Fruit fly (Drosophila melanogaster) whole organism, pupa: Measurements from ENCODE around the gene CG2147.

Experiments
- CG10348 ChIP-seq: fragments of 200-800 bp; sonication (Bioruptor generic); IDR thresholded peaks from 2 replicates; pipeline ENCODE4 v1.3.6; 2022; ENCODE audit warnings: missing biosample characterization, missing genetic modification characterization
- CG13204 ChIP-seq: fragments of 200-800 bp; sonication (Bioruptor generic); optimal IDR thresholded peaks from 2 replicates; lab custom pipeline; 2018; ENCODE audit warnings: missing biosample characterization, mild to moderate bottlenecking, missing genetic modification characterization, moderate library complexity
- CG14655 ChIP-seq: fragments of 200-800 bp; sonication (Bioruptor generic); optimal IDR thresholded peaks from 3 replicates; lab custom pipeline; 2017; ENCODE audit warnings: mild to moderate bottlenecking, missing biosample characterization, missing genetic modification reagents, missing genetic modification characterization
- CG32121 ChIP-seq: fragments of 200-800 bp; sonication (Bioruptor generic); IDR thresholded peaks from 2 replicates; pipeline ENCODE4 v1.3.6; 2022; ENCODE audit warnings: missing biosample characterization, missing genetic modification characterization
- CG34367 ChIP-seq: fragments of 200-800 bp; sonication (Bioruptor generic); optimal IDR thresholded peaks from 2 replicates; lab custom pipeline; 2018; ENCODE audit warnings: missing biosample characterization, mild to moderate bottlenecking, missing genetic modification characterization
- CG4496 ChIP-seq: fragments of 200-800 bp; sonication (Bioruptor generic); IDR thresholded peaks from 3 replicates; pipeline ENCODE4 v1.3.6; 2022; ENCODE audit warnings: missing biosample characterization, missing genetic modification characterization
- CG9948 ChIP-seq: fragments of 200-800 bp; sonication (Bioruptor generic); optimal IDR thresholded peaks from 2 replicates; lab custom pipeline; 2018; ENCODE audit warnings: missing biosample characterization, mild to moderate bottlenecking, missing genetic modification characterization, moderate library complexity
- Pif1A ChIP-seq: fragments of 200-800 bp; sonication (Bioruptor generic); optimal IDR thresholded peaks from 3 replicates; lab custom pipeline; 2016; ENCODE audit warnings: missing biosample characterization, missing genetic modification characterization
- fd96Ca ChIP-seq: fragments of 200-800 bp; sonication (Bioruptor generic); IDR thresholded peaks from 3 replicates; pipeline ENCODE4 v1.3.6; 2022; ENCODE audit warnings: missing biosample characterization, missing genetic modification characterization

DNA sequence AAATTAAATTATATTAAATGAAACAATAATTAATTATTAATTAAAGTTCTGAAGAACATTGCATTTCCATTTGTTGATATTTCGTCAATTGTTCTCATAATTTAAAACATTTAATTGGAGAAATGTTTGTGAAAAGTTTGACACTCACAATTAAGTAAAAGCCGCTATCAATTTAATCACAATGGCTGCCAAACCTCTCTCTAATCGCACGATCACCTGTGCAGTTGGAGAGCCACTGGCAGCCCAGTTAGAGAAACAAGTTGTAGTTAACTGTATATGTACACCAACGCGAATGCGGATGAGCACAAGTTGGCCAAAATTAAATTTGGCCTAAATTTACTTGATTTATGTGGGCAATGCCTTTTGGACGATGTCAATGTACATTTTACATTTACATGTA lies 48.3 kb upstream of the CG2147 start:
- TF ChIP-seq CG4496 (GFP tag; lab: Robert Waterston, UW) (no peak), CG34367 (tag; lab: Kevin White, UChicago) (no peak), CG13204 (GFP tag; lab: Kevin White, UChicago) (no peak), CG32121 (GFP tag; lab: Robert Waterston, UW) (no peak), fd96Ca (GFP tag; lab: Robert Waterston, UW) (no peak), CG9948 (no peak), CG14655 (no peak), Pif1A (no peak), CG10348 (GFP tag; lab: Robert Waterston, UW) (no peak)
